Fruit fly (Drosophila melanogaster) whole organism, embryonic: ENCODE measurements around the gene CG8993.
A peak's percentile ranks its signal among the peaks of the same experiment; 100 is the strongest.

Experiments
- Ada2b ChIP-seq: fragments of 200-800 bp; sonication (Bioruptor generic); IDR thresholded peaks from 2 replicates; pipeline ENCODE4 v1.3.6; 2022; ENCODE audit warnings: missing biosample characterization, missing genetic modification characterization
- Blimp-1 ChIP-seq: fragments of 200-800 bp; sonication (Bioruptor generic); optimal IDR thresholded peaks from 3 replicates; lab custom pipeline; 2018; ENCODE audit warnings: missing biosample characterization, missing genetic modification characterization, mild to moderate bottlenecking, moderate library complexity, missing genetic modification reagents
- CG10431 ChIP-seq: fragments of 200-800 bp; sonication (Bioruptor generic); optimal IDR thresholded peaks from 3 replicates; lab custom pipeline; 2018; ENCODE audit warnings: missing biosample characterization, mild to moderate bottlenecking, missing genetic modification characterization
- CG12769 ChIP-seq: fragments of 200-800 bp; sonication (Bioruptor generic); optimal IDR thresholded peaks from 2 replicates; lab custom pipeline; 2019; ENCODE audit warnings: missing biosample characterization, mild to moderate bottlenecking, missing genetic modification characterization, moderate library complexity
- CG15073 ChIP-seq: fragments of 200-800 bp; sonication (Bioruptor generic); optimal IDR thresholded peaks from 2 replicates; lab custom pipeline; 2016; ENCODE audit warnings: missing biosample characterization, missing genetic modification characterization
- CG16779 ChIP-seq: fragments of 200-800 bp; sonication (Bioruptor generic); IDR thresholded peaks from 2 replicates; pipeline ENCODE4 v1.3.6; 2022; ENCODE audit warnings: missing biosample characterization, missing genetic modification characterization
- CG17359 ChIP-seq: fragments of 200-800 bp; sonication (Bioruptor generic); optimal IDR thresholded peaks from 3 replicates; lab custom pipeline; 2018; ENCODE audit warnings: missing biosample characterization, mild to moderate bottlenecking, missing genetic modification characterization, moderate library complexity
- CG18764 ChIP-seq: fragments of 200-800 bp; sonication (Bioruptor generic); optimal IDR thresholded peaks from 3 replicates; lab custom pipeline; 2016; ENCODE audit warnings: missing biosample characterization, missing genetic modification characterization
- CG2712 ChIP-seq: fragments of 200-800 bp; optimal IDR thresholded peaks from 3 replicates; lab custom pipeline; 2019; ENCODE audit warnings: missing biosample characterization, mild to moderate bottlenecking, missing genetic modification characterization, moderate library complexity
- CG3065 ChIP-seq: fragments of 200-800 bp; sonication (Bioruptor generic); optimal IDR thresholded peaks from 2 replicates; lab custom pipeline; 2016; ENCODE audit warnings: missing biosample characterization, missing genetic modification characterization
- CG31224 ChIP-seq: fragments of 200-800 bp; sonication (Bioruptor generic); IDR thresholded peaks from 2 replicates; pipeline ENCODE4 v1.3.6; 2022; ENCODE audit warnings: missing biosample characterization, missing genetic modification characterization
- CG31365 ChIP-seq: fragments of 200-800 bp; sonication (Bioruptor generic); optimal IDR thresholded peaks from 2 replicates; lab custom pipeline; 2018; ENCODE audit warnings: missing biosample characterization, mild to moderate bottlenecking, missing genetic modification characterization
- CG32532 ChIP-seq: fragments of 200-800 bp; sonication (Bioruptor generic); IDR thresholded peaks from 2 replicates; pipeline ENCODE4 v1.3.6; 2022; ENCODE audit warnings: missing biosample characterization, missing genetic modification characterization
- CG34422 ChIP-seq: fragments of 200-800 bp; sonication (Bioruptor generic); IDR thresholded peaks from 3 replicates; pipeline ENCODE4 v1.3.6; 2022; ENCODE audit warnings: missing biosample characterization, missing genetic modification characterization
- CG3847 ChIP-seq: fragments of 200-800 bp; sonication (Bioruptor generic); IDR thresholded peaks from 2 replicates; pipeline ENCODE4 v1.3.6; 2022; ENCODE audit warnings: missing biosample characterization, missing genetic modification characterization
- CG42726 ChIP-seq: fragments of 200-800 bp; sonication (Bioruptor generic); IDR thresholded peaks from 2 replicates; pipeline ENCODE4 v1.3.6; 2022; ENCODE audit warnings: missing biosample characterization, missing genetic modification characterization; ENCODE audit not compliant: partially characterized antibody
- CG4282 ChIP-seq: fragments of 200-800 bp; sonication (Bioruptor generic); optimal IDR thresholded peaks from 2 replicates; lab custom pipeline; 2016; ENCODE audit warnings: missing biosample characterization, missing genetic modification characterization
- CG43689 ChIP-seq: fragments of 200-800 bp; sonication (Bioruptor generic); IDR thresholded peaks from 2 replicates; pipeline ENCODE4 v1.3.6; 2022; ENCODE audit warnings: missing biosample characterization, missing genetic modification characterization
- CG5180 ChIP-seq: fragments of 200-800 bp; sonication (Bioruptor generic); optimal IDR thresholded peaks from 3 replicates; lab custom pipeline; 2017; ENCODE audit warnings: missing biosample characterization, missing genetic modification characterization, mild to moderate bottlenecking, moderate library complexity, missing genetic modification reagents
- CG7357 ChIP-seq: fragments of 200-800 bp; sonication (Bioruptor generic); IDR thresholded peaks from 3 replicates; pipeline ENCODE4 v1.3.6; 2022; ENCODE audit warnings: missing biosample characterization, missing genetic modification characterization
- CG8478 ChIP-seq: fragments of >200 bp; optimal IDR thresholded peaks from 2 replicates; lab custom pipeline; 2018
- CG9817 ChIP-seq: fragments of 200-800 bp; sonication (Bioruptor generic); optimal IDR thresholded peaks from 2 replicates; lab custom pipeline; 2018; ENCODE audit warnings: missing biosample characterization, mild to moderate bottlenecking, missing genetic modification characterization, moderate library complexity
- E2f1 ChIP-seq: fragments of 200-800 bp; sonication (Bioruptor generic); IDR thresholded peaks from 2 replicates; pipeline ENCODE4 v1.3.6; 2022; ENCODE audit warnings: missing biosample characterization, missing genetic modification characterization
- Ets65A ChIP-seq: fragments of 200-800 bp; sonication (Bioruptor generic); peaks from one replicate; lab custom pipeline; 2016; ENCODE audit warnings: missing biosample characterization, missing genetic modification characterization
- H15 ChIP-seq: fragments of 200-800 bp; sonication (Bioruptor generic); IDR thresholded peaks from 3 replicates; pipeline ENCODE4 v1.3.6; 2022; ENCODE audit warnings: missing biosample characterization, missing genetic modification characterization
- HLH4C ChIP-seq: fragments of 200-800 bp; sonication (Bioruptor generic); IDR thresholded peaks from 3 replicates; pipeline ENCODE4 v1.3.6; 2022; ENCODE audit warnings: missing biosample characterization, missing genetic modification characterization; ENCODE audit not compliant: partially characterized antibody
- Hmr ChIP-seq: fragments of 200-800 bp; sonication (Bioruptor generic); optimal IDR thresholded peaks from 3 replicates; lab custom pipeline; 2017; ENCODE audit warnings: mild to moderate bottlenecking, missing biosample characterization, missing genetic modification reagents, missing genetic modification characterization
- Hr3 ChIP-seq: fragments of 200-800 bp; sonication (Bioruptor generic); optimal IDR thresholded peaks from 3 replicates; lab custom pipeline; 2016; ENCODE audit warnings: missing biosample characterization, missing genetic modification characterization
- Hr39 ChIP-seq: fragments of >200 bp; optimal IDR thresholded peaks from 2 replicates; lab custom pipeline; 2017
- Lpt ChIP-seq: fragments of >200 bp; optimal IDR thresholded peaks from 2 replicates; lab custom pipeline; 2018; ENCODE audit warnings: missing biosample characterization, missing genetic modification characterization
- Mad ChIP-seq: fragments of 200-800 bp; sonication (Bioruptor generic); optimal IDR thresholded peaks from 2 replicates; lab custom pipeline; 2016; ENCODE audit warnings: missing biosample characterization, missing genetic modification characterization
- Max ChIP-seq: fragments of 200-800 bp; sonication (Bioruptor generic); optimal IDR thresholded peaks from 2 replicates; lab custom pipeline; 2016; ENCODE audit warnings: missing biosample characterization, mild to moderate bottlenecking, missing genetic modification characterization
- NFAT ChIP-seq: fragments of 200-800 bp; sonication (Bioruptor generic); IDR thresholded peaks from 2 replicates; pipeline ENCODE4 v1.3.6; 2022; ENCODE audit warnings: missing biosample characterization, missing genetic modification characterization
- ab ChIP-seq: fragments of 200-800 bp; sonication (Bioruptor generic); optimal IDR thresholded peaks from 2 replicates; lab custom pipeline; 2016; ENCODE audit warnings: missing biosample characterization, missing genetic modification characterization
- amos ChIP-seq: fragments of 200-800 bp; sonication (Bioruptor generic); IDR thresholded peaks from 2 replicates; pipeline ENCODE4 v1.3.6; 2022; ENCODE audit warnings: missing biosample characterization, missing genetic modification characterization; ENCODE audit not compliant: partially characterized antibody
- btn ChIP-seq: fragments of 200-800 bp; sonication (Bioruptor generic); optimal IDR thresholded peaks from 2 replicates; lab custom pipeline; 2016; ENCODE audit warnings: missing biosample characterization, missing genetic modification characterization
- ci ChIP-seq: fragments of 200-800 bp; sonication (Bioruptor generic); IDR thresholded peaks from 3 replicates; pipeline ENCODE4 v1.3.6; 2022; ENCODE audit warnings: missing biosample characterization, missing genetic modification characterization
- crp ChIP-seq, 2 experiments: fragments of 200-800 bp; sonication (Bioruptor generic); optimal IDR thresholded peaks; 2 replicates in 1 of 2; 3 replicates in 1 of 2; lab custom pipeline; 2017; ENCODE audit warnings: missing biosample characterization in 2 of 2, missing genetic modification characterization in 2 of 2, mild to moderate bottlenecking in 1 of 2, moderate library complexity in 1 of 2
- cwo ChIP-seq: fragments of 200-800 bp; sonication (Bioruptor generic); optimal IDR thresholded peaks from 3 replicates; lab custom pipeline; 2017; ENCODE audit warnings: missing biosample characterization, missing genetic modification characterization, mild to moderate bottlenecking, moderate library complexity, missing genetic modification reagents
- her ChIP-seq: fragments of 200-800 bp; sonication (Bioruptor generic); optimal IDR thresholded peaks from 2 replicates; lab custom pipeline; 2016; ENCODE audit warnings: missing biosample characterization, missing genetic modification characterization
- jigr1 ChIP-seq: fragments of 200-800 bp; sonication (Bioruptor generic); IDR thresholded peaks from 3 replicates; pipeline ENCODE4 v1.3.6; 2022; ENCODE audit warnings: missing biosample characterization, missing genetic modification characterization
- lov ChIP-seq, 2 experiments: fragments of 200-800 bp in 1 of 2; fragments of >200 bp in 1 of 2; sonication (Bioruptor generic) in 1 of 2; IDR thresholded peaks in 1 of 2; optimal IDR thresholded peaks in 1 of 2; 2 replicates in 1 of 2; 3 replicates in 1 of 2; pipeline versions ENCODE4 v1.3.6 to Lab custom; 2017 to 2022; ENCODE audit warnings: missing biosample characterization in 1 of 2, missing genetic modification characterization in 1 of 2
- odd ChIP-seq: fragments of 200-800 bp; sonication (Bioruptor generic); optimal IDR thresholded peaks from 2 replicates; lab custom pipeline; 2017; ENCODE audit warnings: missing biosample characterization, mild to moderate bottlenecking, missing genetic modification characterization
- pnt ChIP-seq: fragments of 200-800 bp; sonication (Bioruptor generic); optimal IDR thresholded peaks from 3 replicates; lab custom pipeline; 2016; ENCODE audit warnings: missing biosample characterization, missing genetic modification characterization
- salm ChIP-seq: fragments of 200-800 bp; sonication (Bioruptor generic); optimal IDR thresholded peaks from 2 replicates; lab custom pipeline; 2018; ENCODE audit warnings: missing biosample characterization, mild to moderate bottlenecking, missing genetic modification characterization
- sna ChIP-seq: fragments of 200-800 bp; sonication (Bioruptor generic); IDR thresholded peaks from 2 replicates; pipeline ENCODE4 v1.3.6; 2022; ENCODE audit warnings: missing biosample characterization, missing genetic modification characterization; ENCODE audit not compliant: partially characterized antibody
- tio ChIP-seq: fragments of 200-800 bp; sonication (Bioruptor generic); optimal IDR thresholded peaks from 2 replicates; lab custom pipeline; 2017; ENCODE audit warnings: missing biosample characterization, missing genetic modification characterization, inconsistent platforms
- wdn ChIP-seq: fragments of 200-800 bp; sonication (Bioruptor generic); IDR thresholded peaks from 2 replicates; pipeline ENCODE4 v1.3.6; 2022; ENCODE audit warnings: missing biosample characterization, missing genetic modification characterization
- z ChIP-seq: fragments of 200-800 bp; sonication (Bioruptor generic); IDR thresholded peaks from 3 replicates; pipeline ENCODE4 v1.3.6; 2022; ENCODE audit warnings: missing biosample characterization, missing genetic modification characterization

Gene CG8993

dm6 chr3L:2377114-2377783 lies 5.2 kb downstream of the CG8993 start, which contains the start of the genes CG15877 and Svil (continued):
- TF ChIP-seq CG3065 (GFP tag; lab: Kevin White, UChicago) = no peak
- no peak for TF ChIP-seq CG31365
- TF ChIP-seq Hr39 = no peak
- no peak for TF ChIP-seq CG10431 (GFP tag; lab: Kevin White, UChicago)
- TF ChIP-seq pnt (GFP tag; lab: Kevin White, UChicago) = no peak
- no peak for TF ChIP-seq CG43689 (GFP tag; lab: Robert Waterston, UW)
- TF ChIP-seq crp (GFP tag; optimal IDR thresholded peaks at IDR 0.05; lab: Kevin White, UChicago) = peak; percentile 19 to 85
- no peak for TF ChIP-seq Hr3
- TF ChIP-seq Lpt (GFP tag; lab: Kevin White, UChicago) = no peak
- no peak for TF ChIP-seq tio (GFP tag; lab: Kevin White, UChicago)

- no peak for TF ChIP-seq CG31365
- no peak for TF ChIP-seq CG31224 (GFP tag; lab: Robert Waterston, UW)
- TF ChIP-seq E2f1 = no peak
- peak; percentile 92 for TF ChIP-seq z (GFP tag; lab: Robert Waterston, UW)
- TF ChIP-seq ci (GFP tag; lab: Robert Waterston, UW) = no peak
- 0 out of 2 replicates have a peak, but pooled peaks have one; percentile 22 for TF ChIP-seq CG16779 (GFP tag; lab: Robert Waterston, UW)
- TF ChIP-seq odd = no peak
- TF ChIP-seq CG4282 (GFP tag; lab: Kevin White, UChicago) = no peak
- no peak for TF ChIP-seq lov (optimal IDR thresholded peaks at IDR 0.05; lab: Kevin White, UChicago)
- TF ChIP-seq lov (GFP tag; IDR thresholded peaks at IDR 0.05; lab: Robert Waterston, UW) = no peak
- TF ChIP-seq Hmr (GFP tag; lab: Kevin White, UChicago) = no peak
- TF ChIP-seq Blimp-1 (GFP tag; lab: Kevin White, UChicago) = no peak
- TF ChIP-seq cwo (GFP tag; lab: Kevin White, UChicago) = no peak
- TF ChIP-seq CG2712 (tag; lab: Kevin White, UChicago) = no peak
- no peak for TF ChIP-seq jigr1
- no peak for TF ChIP-seq salm (tag; lab: Kevin White, UChicago)
- 0 out of 3 replicates have a peak, but pooled peaks have one; percentile 28 for TF ChIP-seq HLH4C (GFP tag; lab: Robert Waterston, UW)
- TF ChIP-seq CG12769 (tag; lab: Kevin White, UChicago) = peak; percentile 51
- no peak for TF ChIP-seq H15 (GFP tag; lab: Robert Waterston, UW)
- TF ChIP-seq amos = 0 out of 2 replicates have a peak, but pooled peaks have one; percentile 5
- no peak for TF ChIP-seq CG17359
- TF ChIP-seq ab (GFP tag; lab: Kevin White, UChicago) = no peak
- no peak for TF ChIP-seq CG18764 (GFP tag; lab: Kevin White, UChicago)
- no peak for TF ChIP-seq CG3847 (GFP tag; lab: Robert Waterston, UW)
- peak; percentile 47 for TF ChIP-seq CG5180 (GFP tag; lab: Kevin White, UChicago)
- TF ChIP-seq Ets65A (GFP tag; lab: Kevin White, UChicago) = no peak
- TF ChIP-seq btn (GFP tag; lab: Kevin White, UChicago) = no peak
- no peak for TF ChIP-seq CG42726 (GFP tag; lab: Robert Waterston, UW)
- TF ChIP-seq CG7357 (GFP tag; lab: Robert Waterston, UW) = no peak
- no peak for TF ChIP-seq Ada2b (GFP tag; lab: Robert Waterston, UW)
- no peak for TF ChIP-seq CG8478 (lab: Kevin White, UChicago)
- TF ChIP-seq Mad (GFP tag; lab: Kevin White, UChicago) = no peak
- no peak for TF ChIP-seq her
- TF ChIP-seq Max (GFP tag; lab: Kevin White, UChicago) = no peak
- no peak for TF ChIP-seq wdn (GFP tag; lab: Robert Waterston, UW)
- TF ChIP-seq CG9817 = no peak
- no peak for TF ChIP-seq sna (GFP tag; lab: Robert Waterston, UW)
- TF ChIP-seq CG34422 (GFP tag; lab: Robert Waterston, UW) = no peak
- TF ChIP-seq NFAT (GFP tag; lab: Robert Waterston, UW) = peak; percentile 35; the same call in 1 of the 2 replicates
- 0 out of 2 replicates have a peak, but pooled peaks have one; percentile 10 for TF ChIP-seq CG32532
- TF ChIP-seq CG15073 (GFP tag; lab: Kevin White, UChicago) = no peak
Observed at dm6 chr3L:2378549-2378948, 6.5 kb downstream of the CG8993 start.
